Worm (Caenorhabditis elegans) whole organism, mixed stage, embryonic: ENCODE measurements around the gene srh-140.
"Not testable (repeated sequence)": the region's sequence is repeated elsewhere in the genome, so short reads cannot be mapped to it uniquely, and the experiment has no call there.

ENCODE experiments used
- M03D4.4 ChIP-seq: sonication (generic microtip); optimal IDR thresholded peaks from 2 replicates; lab custom pipeline; 2017; ENCODE audit warnings: mild to moderate bottlenecking, missing genetic modification characterization, missing compliant biosample characterization
- bed-3 ChIP-seq: fragments of 200-800 bp; sonication (Bioruptor generic); optimal IDR thresholded peaks from 3 replicates; lab custom pipeline; 2018; ENCODE audit warnings: mild to moderate bottlenecking, missing genetic modification characterization, moderate library complexity, missing compliant biosample characterization
- blmp-1 ChIP-seq: fragments of 150-350 bp; optimal IDR thresholded peaks from 2 replicates; lab custom pipeline; 2014; ENCODE audit warnings: missing biosample characterization, missing genetic modification characterization
- ceh-39 ChIP-seq: fragments of 150-350 bp; optimal IDR thresholded peaks from 2 replicates; lab custom pipeline; 2014; ENCODE audit warnings: missing biosample characterization, missing genetic modification characterization
- ceh-43 ChIP-seq: fragments of 200-800 bp; sonication (Bioruptor generic); optimal IDR thresholded peaks from 2 replicates; lab custom pipeline; 2018; ENCODE audit warnings: mild to moderate bottlenecking, missing genetic modification characterization, moderate library complexity, missing compliant biosample characterization
- ces-1 ChIP-seq: fragments of 150-350 bp; optimal IDR thresholded peaks from 2 replicates; lab custom pipeline; 2014; ENCODE audit warnings: missing biosample characterization, missing genetic modification reagents, missing genetic modification characterization
- cnd-1 ChIP-seq: fragments of 200-800 bp; sonication (Bioruptor generic); optimal IDR thresholded peaks from 2 replicates; lab custom pipeline; 2018; ENCODE audit warnings: mild to moderate bottlenecking, missing genetic modification characterization, missing compliant biosample characterization
- elt-3 ChIP-seq: fragments of 150-350 bp; optimal IDR thresholded peaks from 2 replicates; lab custom pipeline; 2014; ENCODE audit warnings: missing biosample characterization, missing genetic modification characterization
- flh-1 ChIP-seq: fragments of 200-800 bp; sonication (Bioruptor generic); optimal IDR thresholded peaks from 2 replicates; lab custom pipeline; 2018; ENCODE audit warnings: mild to moderate bottlenecking, missing genetic modification characterization, moderate library complexity, missing compliant biosample characterization
- ham-2 ChIP-seq: fragments of 200-800 bp; sonication (Bioruptor generic); optimal IDR thresholded peaks from 2 replicates; lab custom pipeline; 2018; ENCODE audit warnings: mild to moderate bottlenecking, missing genetic modification characterization, missing compliant biosample characterization
- hlh-1 ChIP-seq: fragments of 150-350 bp; optimal IDR thresholded peaks from 2 replicates; lab custom pipeline; 2014; ENCODE audit warnings: missing biosample characterization, missing genetic modification reagents, missing genetic modification characterization
- lin-13 ChIP-seq: fragments of 150-350 bp; optimal IDR thresholded peaks from 2 replicates; lab custom pipeline; 2014; ENCODE audit warnings: missing biosample characterization, missing genetic modification characterization
- lsy-2 ChIP-seq: fragments of 150-350 bp; optimal IDR thresholded peaks from 2 replicates; lab custom pipeline; 2014; ENCODE audit warnings: missing biosample characterization, missing genetic modification characterization
- mab-5 ChIP-seq: fragments of 150-350 bp; optimal IDR thresholded peaks from 2 replicates; lab custom pipeline; 2014; ENCODE audit warnings: missing biosample characterization, missing genetic modification characterization
- mep-1 ChIP-seq: fragments of 150-350 bp; optimal IDR thresholded peaks from 2 replicates; lab custom pipeline; 2017; ENCODE audit warnings: missing biosample characterization, missing genetic modification reagents, missing genetic modification characterization, inconsistent platforms
- nhr-2 ChIP-seq: fragments of 150-350 bp; optimal IDR thresholded peaks from 2 replicates; lab custom pipeline; 2014; ENCODE audit warnings: missing biosample characterization, missing genetic modification characterization
- nhr-28 ChIP-seq: fragments of 150-350 bp; optimal IDR thresholded peaks from 2 replicates; lab custom pipeline; 2014; ENCODE audit warnings: missing biosample characterization, missing genetic modification characterization
- nhr-76 ChIP-seq: sonication (generic microtip); optimal IDR thresholded peaks from 2 replicates; lab custom pipeline; 2017; ENCODE audit warnings: missing biosample characterization, missing genetic modification characterization
- pha-4 ChIP-seq: fragments of 150-350 bp; optimal IDR thresholded peaks from 2 replicates; lab custom pipeline; 2018; ENCODE audit warnings: missing biosample characterization, missing genetic modification reagents, missing genetic modification characterization
- sem-2 ChIP-seq: fragments of 200-800 bp; sonication (Bioruptor generic); optimal IDR thresholded peaks from 2 replicates; lab custom pipeline; 2018; ENCODE audit warnings: mild to moderate bottlenecking, missing genetic modification characterization, missing compliant biosample characterization
- snpc-4 ChIP-seq: fragments of 150-350 bp; optimal IDR thresholded peaks from 2 replicates; lab custom pipeline; 2014; ENCODE audit warnings: missing biosample characterization, missing genetic modification characterization
- sptf-1 ChIP-seq: sonication (generic microtip); optimal IDR thresholded peaks from 2 replicates; lab custom pipeline; 2017; ENCODE audit warnings: mild to moderate bottlenecking, missing genetic modification characterization, moderate library complexity, missing compliant biosample characterization
- tbx-8 ChIP-seq: fragments of 200-800 bp; sonication (Bioruptor generic); optimal IDR thresholded peaks from 2 replicates; lab custom pipeline; 2018; ENCODE audit warnings: mild to moderate bottlenecking, missing genetic modification characterization, moderate library complexity, missing compliant biosample characterization
- unc-120 ChIP-seq: sonication (generic microtip); optimal IDR thresholded peaks from 2 replicates; lab custom pipeline; 2017; ENCODE audit warnings: missing genetic modification characterization, missing compliant biosample characterization; ENCODE audit not compliant: poor library complexity, severe bottlenecking
- unc-39 ChIP-seq: fragments of 150-350 bp; optimal IDR thresholded peaks from 2 replicates; lab custom pipeline; 2014; ENCODE audit warnings: missing biosample characterization, missing genetic modification characterization
- unc-62 ChIP-seq: fragments of 150-350 bp; optimal IDR thresholded peaks from 2 replicates; lab custom pipeline; 2014; ENCODE audit warnings: missing biosample characterization, missing genetic modification reagents, missing genetic modification characterization
- zip-8 ChIP-seq: fragments of 150-350 bp; optimal IDR thresholded peaks from 2 replicates; lab custom pipeline; 2014; ENCODE audit warnings: missing biosample characterization, missing genetic modification characterization
- ztf-11 ChIP-seq: fragments of 150-350 bp; optimal IDR thresholded peaks from 2 replicates; lab custom pipeline; 2014; ENCODE audit warnings: missing biosample characterization, missing genetic modification characterization

Gene srh-140

DNA sequence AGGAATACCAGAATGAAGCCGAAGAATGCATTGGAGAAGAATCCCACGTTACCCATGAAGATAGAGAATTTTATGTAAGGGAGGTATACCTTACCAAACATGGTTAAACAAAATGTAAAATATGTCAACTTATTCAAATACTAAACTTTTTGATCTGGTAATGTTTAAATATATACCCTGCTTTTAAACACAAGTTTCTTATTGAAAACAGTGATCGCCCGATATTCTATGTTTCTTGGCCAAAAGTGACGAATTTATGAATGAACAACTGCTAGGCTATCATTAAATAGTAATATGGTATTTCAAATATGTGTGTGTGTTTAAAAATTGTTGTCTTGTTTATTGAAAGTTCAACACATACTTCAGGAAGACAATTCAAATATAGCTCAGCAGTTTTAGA is 26.4 kb downstream of the srh-140 start, which contains the start of gene T23D5.8:
Gene T23D5.8 (minus strand): TSS at position 101 of the 400 bp plus-strand sequence.
- TF ChIP-seq hlh-1 (tag; lab: Kevin White, UChicago); ces-1 (GFP tag; lab: Kevin White, UChicago); mab-5 (tag; lab: Kevin White, UChicago): not testable (repeated sequence)
- TF ChIP-seq, all 35 proteins: peak for 0; not testable (repeated sequence) for 35

DNA sequence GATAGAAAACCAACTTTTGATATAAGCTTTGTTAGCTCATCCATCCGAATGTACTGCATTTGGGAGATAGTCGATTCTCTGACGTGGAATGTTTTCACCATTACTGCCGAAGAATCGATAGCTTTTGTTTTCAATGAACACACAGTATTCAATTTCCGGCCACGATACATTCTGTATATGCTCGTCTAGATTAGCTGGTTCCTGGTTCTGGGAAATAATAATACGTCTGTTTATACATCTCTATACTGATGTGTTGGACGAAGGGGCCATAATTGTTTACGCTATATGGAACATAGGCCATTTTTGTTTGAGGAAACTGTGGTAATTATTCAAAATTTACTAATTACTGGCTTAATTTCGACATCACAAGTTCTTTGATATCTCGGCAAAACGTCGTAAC is 28.1 kb downstream of the srh-140 start, which contains the start of gene str-6:
Gene str-6 (minus strand): TSS at position 101 of the 400 bp plus-strand sequence.
- TF ChIP-seq nhr-28 (tag; lab: Kevin White, UChicago) (no peak), lsy-2 (tag; lab: Kevin White, UChicago) (no peak), unc-39 (tag; lab: Kevin White, UChicago) (no peak), nhr-2 (tag; lab: Kevin White, UChicago) (no peak), bed-3 (GFP tag; lab: Kevin White, UChicago) (no peak), blmp-1 (tag; lab: Kevin White, UChicago) (no peak), pha-4 (tag; lab: Kevin White, UChicago) (no peak), ceh-43 (GFP tag; lab: Kevin White, UChicago) (no peak), lin-13 (tag; lab: Kevin White, UChicago) (no peak), ceh-39 (no peak), ztf-11 (tag; lab: Kevin White, UChicago) (no peak), ham-2 (GFP tag; lab: Kevin White, UChicago) (no peak), elt-3 (tag; lab: Kevin White, UChicago) (no peak), hlh-1 (tag; lab: Kevin White, UChicago) (no peak), M03D4.4 (tag; lab: Kevin White, UChicago) (no peak)

DNA sequence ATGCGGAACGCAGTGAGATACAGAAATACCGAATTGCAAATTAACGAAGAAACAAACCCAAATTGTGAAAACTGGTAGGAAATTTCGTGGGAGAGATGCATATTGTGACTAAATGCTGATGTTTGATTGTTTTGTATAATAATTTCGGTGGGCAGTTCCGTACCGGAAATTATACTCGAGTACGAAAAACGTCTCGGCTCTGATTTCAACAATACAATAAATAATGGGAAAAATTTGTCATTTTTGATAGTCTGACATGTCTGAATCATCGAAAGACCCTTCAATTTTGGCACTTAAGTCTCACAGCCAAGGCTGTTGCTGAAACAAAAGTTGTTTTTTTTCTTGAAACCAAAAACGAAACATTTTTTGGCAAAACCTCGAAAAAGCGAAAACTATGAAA is 30.1 kb downstream of the srh-140 start, which contains the start of gene str-43:
Gene str-43 (minus strand): TSS at position 101 of the 400 bp plus-strand sequence.
- TF ChIP-seq zip-8 (tag; lab: Kevin White, UChicago) (no peak), unc-39 (tag; lab: Kevin White, UChicago) (no peak)
- TF ChIP-seq, all 35 proteins: peak for 0

DNA sequence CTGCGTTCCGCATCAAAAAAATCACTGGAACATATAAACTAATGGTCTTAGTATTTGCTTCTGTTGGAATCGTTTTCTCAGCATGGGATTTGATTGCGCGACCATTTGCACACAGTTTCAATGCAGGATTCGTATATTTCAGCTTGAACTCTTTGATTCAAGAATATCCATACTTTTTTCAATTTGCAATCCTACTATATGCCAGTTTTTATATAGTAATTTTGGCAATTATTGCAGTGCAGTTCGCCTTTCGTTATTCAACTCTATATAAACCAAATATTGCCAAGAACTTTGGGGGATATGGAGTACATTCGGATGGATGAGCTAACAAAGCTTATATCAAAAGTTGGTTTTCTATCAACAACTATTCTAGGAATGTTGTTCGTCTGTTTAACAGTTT is 31.0 kb downstream of the srh-140 start, which contains the start of gene str-5:
Gene str-5 (plus strand): TSS at position 301 of the 400 bp plus-strand sequence.
- not testable (repeated sequence) for TF ChIP-seq ceh-39; ham-2 (GFP tag; lab: Kevin White, UChicago); mep-1 (tag; lab: Kevin White, UChicago)

DNA sequence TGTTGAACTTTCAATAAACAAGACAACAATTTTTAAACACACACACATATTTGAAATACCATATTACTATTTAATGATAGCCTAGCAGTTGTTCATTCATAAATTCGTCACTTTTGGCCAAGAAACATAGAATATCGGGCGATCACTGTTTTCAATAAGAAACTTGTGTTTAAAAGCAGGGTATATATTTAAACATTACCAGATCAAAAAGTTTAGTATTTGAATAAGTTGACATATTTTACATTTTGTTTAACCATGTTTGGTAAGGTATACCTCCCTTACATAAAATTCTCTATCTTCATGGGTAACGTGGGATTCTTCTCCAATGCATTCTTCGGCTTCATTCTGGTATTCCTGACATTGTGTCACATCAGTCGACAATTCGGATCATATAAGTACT is 32.7 kb downstream of the srh-140 start, which contains the start of gene str-8:
Gene str-8 (plus strand): TSS at position 301 of the 400 bp plus-strand sequence.
- not testable (repeated sequence) for TF ChIP-seq elt-3 (tag; lab: Kevin White, UChicago); nhr-2 (tag; lab: Kevin White, UChicago); unc-120

DNA sequence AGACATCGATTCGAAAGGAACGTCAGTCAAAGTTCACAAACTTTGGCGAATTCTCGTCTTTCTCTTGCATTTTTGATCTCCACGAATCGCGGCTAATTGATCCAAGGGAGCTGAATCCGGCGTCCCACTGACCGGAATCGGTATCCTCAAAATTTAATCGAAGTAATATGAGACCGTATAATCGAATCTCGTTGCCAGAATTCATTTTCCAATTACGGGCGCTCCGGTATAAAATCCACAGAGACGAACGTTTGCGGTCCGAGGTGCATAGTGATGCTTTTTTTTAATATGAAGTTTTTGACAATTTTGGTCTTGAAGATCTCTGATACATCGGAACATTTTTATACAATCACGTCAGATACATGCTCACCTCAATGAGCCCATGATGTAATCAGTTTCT is 35.7 kb downstream of the srh-140 start:
- TF ChIP-seq flh-1 (no peak), ztf-11 (tag; lab: Kevin White, UChicago) (no peak), bed-3 (GFP tag; lab: Kevin White, UChicago) (no peak), nhr-2 (tag; lab: Kevin White, UChicago) (no peak), ham-2 (GFP tag; lab: Kevin White, UChicago) (no peak), snpc-4 (no peak), lin-13 (tag; lab: Kevin White, UChicago) (no peak), sem-2 (GFP tag; lab: Kevin White, UChicago) (no peak), unc-120 (no peak)

DNA sequence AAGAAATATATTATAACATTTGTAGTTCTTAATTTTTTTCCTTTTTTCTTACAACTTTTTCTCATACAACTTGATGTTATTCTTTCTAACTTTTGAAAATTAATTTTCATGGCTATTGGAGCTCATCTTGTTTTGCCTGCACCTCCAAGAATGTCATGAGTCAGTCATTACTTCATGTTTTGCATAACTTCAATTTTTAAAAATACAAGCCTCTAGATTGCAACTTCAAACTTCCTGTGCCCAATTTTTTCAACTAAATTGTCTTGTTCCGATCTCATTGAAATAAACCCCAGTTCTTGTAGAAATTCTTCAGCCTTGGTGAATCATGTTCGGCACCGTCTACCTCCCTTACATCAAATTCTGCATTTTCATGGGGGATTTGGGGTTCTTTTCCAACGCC is 36.5 kb downstream of the srh-140 start, which contains the start of gene str-9:
Gene str-9 (plus strand): TSS at position 301 of the 400 bp plus-strand sequence.
- no peak for TF ChIP-seq sptf-1
- TF ChIP-seq nhr-76 (tag; lab: Kevin White, UChicago) = no peak
- TF ChIP-seq ham-2 (GFP tag; lab: Kevin White, UChicago) = no peak
- TF ChIP-seq unc-39 (tag; lab: Kevin White, UChicago) = no peak
- TF ChIP-seq lin-13 (tag; lab: Kevin White, UChicago) = no peak
- no peak for TF ChIP-seq ceh-39
- no peak for TF ChIP-seq cnd-1 (tag; lab: Kevin White, UChicago)
- TF ChIP-seq tbx-8 = no peak
- TF ChIP-seq flh-1 = no peak
- no peak for TF ChIP-seq lsy-2 (tag; lab: Kevin White, UChicago)
- no peak for TF ChIP-seq unc-62 (GFP tag; lab: Kevin White, UChicago)
- no peak for TF ChIP-seq pha-4 (tag; lab: Kevin White, UChicago)
